Fruit fly (Drosophila melanogaster): ENCODE results near the gene CG1113.

Gene CG1113

DNA sequence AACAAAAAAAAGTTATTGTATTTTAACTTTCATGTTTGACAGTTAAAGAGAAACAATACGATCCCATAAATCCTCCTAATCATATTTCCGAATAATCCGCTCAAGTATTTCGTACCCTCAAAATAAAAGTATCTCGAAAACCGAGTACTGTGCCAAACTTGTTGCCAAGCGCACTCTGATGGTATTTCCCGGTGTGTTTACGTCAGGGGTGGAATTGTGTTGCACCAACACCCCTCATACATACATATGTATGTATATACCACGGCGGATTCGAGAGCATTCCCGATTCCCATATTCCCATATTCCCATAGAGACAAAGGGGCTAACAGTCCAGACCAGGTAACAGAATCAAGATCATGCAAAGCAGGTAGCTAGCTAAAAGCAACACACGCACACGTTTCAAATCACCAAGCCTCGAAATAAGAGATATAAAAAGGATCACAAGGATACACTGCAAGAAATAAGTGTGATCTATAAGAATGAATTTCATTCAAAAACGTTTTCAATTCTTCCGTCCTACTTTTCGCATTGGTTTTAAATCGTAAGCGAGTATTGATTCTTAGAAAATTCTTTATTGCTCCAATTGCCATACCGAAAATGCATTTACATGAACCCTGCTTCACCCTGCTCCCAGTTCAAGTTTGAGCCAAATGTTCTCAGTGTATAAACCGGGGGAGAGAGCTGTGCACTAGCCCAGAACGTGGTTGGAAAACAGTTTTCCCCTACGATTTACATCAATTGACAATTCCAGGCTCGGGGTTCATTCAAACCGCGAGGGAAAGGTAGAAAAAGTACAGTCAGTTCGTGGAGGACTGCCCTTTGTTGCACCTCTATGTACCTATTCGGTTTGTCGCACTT lies 40.8 kb upstream of the CG1113 start (continued):
- TF ChIP-seq TFAM (GFP tag; optimal IDR thresholded peaks at IDR 0.05) (peak; percentile 62), ftz-f1 (GFP tag; optimal IDR thresholded peaks at IDR 0.05) (no peak), Vsx1 (GFP tag; optimal IDR thresholded peaks at IDR 0.05) (peak; percentile 34), ac (GFP tag; optimal IDR thresholded peaks at IDR 0.05) (peak; percentile 93), NC2β (GFP tag; optimal IDR thresholded peaks at IDR 0.05) (peak; percentile 81), Mrtf (GFP tag; IDR thresholded peaks at IDR 0.05) (peak; percentile 63; the same call in 1 of the 3 replicates), Oaz (GFP tag; IDR thresholded peaks at IDR 0.05) (no peak), CG11723 (GFP tag; optimal IDR thresholded peaks at IDR 0.05) (peak; percentile 44), CG32532 (GFP tag; IDR thresholded peaks at IDR 0.05) (no peak), Hr78 (GFP tag; optimal IDR thresholded peaks at IDR 0.05) (peak in 1 of 2 experiments; percentile 6), Bteb2 (GFP tag; optimal IDR thresholded peaks at IDR 0.05) (no peak), twi (tag; optimal IDR thresholded peaks at IDR 0.05) (peak; percentile 84), ERR (GFP tag; optimal IDR thresholded peaks at IDR 0.05) (no peak), pros (GFP tag; optimal IDR thresholded peaks at IDR 0.05) (peak; percentile 94), fd3F (GFP tag; optimal IDR thresholded peaks at IDR 0.05) (no peak), CG4820 (GFP tag; optimal IDR thresholded peaks at IDR 0.05) (peak; percentile 78), CrebB (tag; optimal IDR thresholded peaks at IDR 0.05) (peak; percentile 47), Mad (GFP tag; optimal IDR thresholded peaks at IDR 0.05) (peak; percentile 75), hkb (optimal IDR thresholded peaks at IDR 0.05) (no peak), hkb (GFP tag; IDR thresholded peaks at IDR 0.05) (peak; percentile 40; the same call in 1 of the 2 replicates), dmrt11E (tag; optimal IDR thresholded peaks at IDR 0.05) (peak; percentile 98), CG16813 (GFP tag; IDR thresholded peaks at IDR 0.05; ENCODE audit: partially characterized antibody) (no peak), vvl (GFP tag; IDR thresholded peaks at IDR 0.05) (peak; percentile 76), CG14441 (GFP tag; IDR thresholded peaks at IDR 0.05) (no peak), jigr1 (GFP tag; IDR thresholded peaks at IDR 0.05) (no peak), gt (GFP tag; IDR thresholded peaks at IDR 0.05) (peak; percentile 51; the same call in 1 of the 2 replicates), mld (GFP tag; IDR thresholded peaks at IDR 0.05; ENCODE audit: partially characterized antibody) (no peak), Oli (tag; optimal IDR thresholded peaks at IDR 0.05) (peak; percentile 71), CG17612 (GFP tag; IDR thresholded peaks at IDR 0.05) (no peak), Eip74EF (GFP tag; optimal IDR thresholded peaks at IDR 0.05) (no peak), CG7987 (GFP tag; optimal IDR thresholded peaks at IDR 0.05) (peak; percentile 23), Usf (GFP tag; optimal IDR thresholded peaks at IDR 0.05) (peak; percentile 63), wor (GFP tag; IDR thresholded peaks at IDR 0.05) (no peak), CG5245 (GFP tag; optimal IDR thresholded peaks at IDR 0.05) (peak; percentile 52), prd (optimal IDR thresholded peaks at IDR 0.05) (no peak), prd (GFP tag; IDR thresholded peaks at IDR 0.05) (peak; percentile 93), CG32767 (GFP tag; IDR thresholded peaks at IDR 0.05) (peak; percentile 32; the same call in 1 of the 2 replicates), CG6654 (GFP tag; optimal IDR thresholded peaks at IDR 0.05) (no peak), slp2 (GFP tag; optimal IDR thresholded peaks at IDR 0.05) (peak; percentile 82), CG8359 (GFP tag; optimal IDR thresholded peaks at IDR 0.05; ENCODE audit: borderline replicate concordance) (peak; percentile 74), CG14014 (GFP tag; IDR thresholded peaks at IDR 0.05) (no peak), Meics (GFP tag; optimal IDR thresholded peaks at IDR 0.05) (peak; percentile 6), dan (GFP tag; IDR thresholded peaks at IDR 0.05) (peak; percentile 88; the same call in 1 of the 2 replicates), salm (tag; optimal IDR thresholded peaks at IDR 0.05) (peak; percentile 22), H2.0 (GFP tag; IDR thresholded peaks at IDR 0.05) (peak; percentile 37; the same call in 1 of the 2 replicates), MTF-1 (GFP tag; optimal IDR thresholded peaks at IDR 0.05; ENCODE audit: borderline replicate concordance) (peak; percentile 29), CG8290 (GFP tag; optimal IDR thresholded peaks at IDR 0.05) (peak; percentile 85), CG8290 (tag; optimal IDR thresholded peaks at IDR 0.05) (peak in 1 of 2 experiments; percentile 72), CG7928 (GFP tag; optimal IDR thresholded peaks at IDR 0.05) (no peak)

Data from whole organism, embryonic.